Worm (Caenorhabditis elegans) whole organism, L2 larva: ENCODE results near the gene Y39A1A.24.

Source experiments
- ama-1 ChIP-seq: fragments of 150-350 bp; optimal IDR thresholded peaks from 2 replicates; lab custom pipeline; 2018; ENCODE audit warnings: inconsistent platforms
- elt-3 ChIP-seq: sonication (generic microtip); optimal IDR thresholded peaks from 2 replicates; lab custom pipeline; 2017; ENCODE audit warnings: missing biosample characterization, missing genetic modification characterization
- nhr-23 ChIP-seq: fragments of 150-350 bp; optimal IDR thresholded peaks from 2 replicates; lab custom pipeline; 2014; ENCODE audit warnings: missing biosample characterization, missing genetic modification reagents, missing genetic modification characterization
- nhr-237 ChIP-seq: fragments of 150-350 bp; optimal IDR thresholded peaks from 2 replicates; lab custom pipeline; 2014; ENCODE audit warnings: missing biosample characterization, missing genetic modification characterization
- nhr-25 ChIP-seq: fragments of 150-350 bp; sonication (generic microtip); optimal IDR thresholded peaks from 3 replicates; lab custom pipeline; 2014; ENCODE audit warnings: missing biosample characterization, missing genetic modification characterization
- peb-1 ChIP-seq: fragments of 150-350 bp; optimal IDR thresholded peaks from 2 replicates; lab custom pipeline; 2014; ENCODE audit warnings: missing biosample characterization, missing genetic modification characterization
- sma-3 ChIP-seq: sonication (generic microtip); optimal IDR thresholded peaks from 2 replicates; lab custom pipeline; 2016; ENCODE audit warnings: missing genetic modification reagents, missing genetic modification characterization, missing compliant biosample characterization
- ztf-4 ChIP-seq: fragments of 150-350 bp; optimal IDR thresholded peaks from 2 replicates; lab custom pipeline; 2014; ENCODE audit warnings: missing biosample characterization, missing genetic modification characterization

DNA sequence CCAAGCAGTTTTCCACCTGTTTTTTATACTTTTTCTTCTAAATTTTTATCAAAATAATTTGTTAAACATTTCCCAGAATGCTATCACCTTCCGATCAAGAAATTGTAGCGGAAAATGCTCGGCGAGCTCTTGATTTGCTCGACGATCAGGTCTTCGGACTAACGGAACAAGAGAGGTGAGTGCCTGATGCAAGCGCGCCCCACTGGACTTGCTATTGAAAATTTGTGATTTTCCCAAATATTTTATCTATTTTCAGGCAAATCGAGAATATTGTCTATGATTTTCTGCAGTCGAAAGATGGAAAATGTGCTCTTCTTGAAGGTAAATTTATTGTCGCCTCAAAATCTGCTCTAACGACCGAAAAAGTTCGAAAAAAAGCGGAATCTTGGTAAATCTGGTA lies 33.7 kb downstream of the Y39A1A.24 start, which contains the start of gene orc-4:
- TF ChIP-seq ama-1 (lab: Kevin White, UChicago), result no peak
- no peak for TF ChIP-seq elt-3 (tag; lab: Kevin White, UChicago)
- no peak for TF ChIP-seq nhr-23 (tag; lab: Kevin White, UChicago)
- no peak for TF ChIP-seq ztf-4 (tag; lab: Kevin White, UChicago)
- TF ChIP-seq nhr-237 (tag; lab: Kevin White, UChicago), result no peak
- TF ChIP-seq peb-1 (tag; lab: Kevin White, UChicago), result no peak
- no peak for TF ChIP-seq nhr-25 (tag; lab: Kevin White, UChicago)
- TF ChIP-seq sma-3, result no peak
